Fruit fly (Drosophila melanogaster): ENCODE data around the gene Mical.
A peak's percentile ranks its signal among the peaks of the same experiment; 100 is the strongest.

The Mical gene

DNA sequence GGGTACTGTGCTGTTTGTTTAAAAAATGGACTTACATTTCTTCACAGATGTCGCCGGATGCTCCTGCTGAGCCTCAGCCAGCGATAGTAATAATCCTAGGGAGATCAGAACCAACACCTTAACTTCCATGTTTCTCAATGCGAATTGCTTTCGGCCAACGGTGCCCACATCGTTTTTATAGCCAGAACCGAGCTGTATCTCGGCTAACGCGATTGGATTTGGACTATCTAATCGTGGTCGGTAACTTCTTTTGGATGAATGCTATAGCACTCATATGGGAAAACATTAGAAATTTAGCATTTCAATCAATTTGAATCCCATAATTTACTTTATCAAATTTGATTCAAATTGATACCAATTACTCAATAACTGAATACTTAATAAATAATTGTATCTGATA is 13.3 kb upstream of the Mical start, which contains the start of gene Npc2d:
Npc2d (minus strand) TSS at position 133 of the 400 bp plus-strand sequence.
- no peak for TF ChIP-seq pan (optimal IDR thresholded peaks at IDR 0.05)

DNA sequence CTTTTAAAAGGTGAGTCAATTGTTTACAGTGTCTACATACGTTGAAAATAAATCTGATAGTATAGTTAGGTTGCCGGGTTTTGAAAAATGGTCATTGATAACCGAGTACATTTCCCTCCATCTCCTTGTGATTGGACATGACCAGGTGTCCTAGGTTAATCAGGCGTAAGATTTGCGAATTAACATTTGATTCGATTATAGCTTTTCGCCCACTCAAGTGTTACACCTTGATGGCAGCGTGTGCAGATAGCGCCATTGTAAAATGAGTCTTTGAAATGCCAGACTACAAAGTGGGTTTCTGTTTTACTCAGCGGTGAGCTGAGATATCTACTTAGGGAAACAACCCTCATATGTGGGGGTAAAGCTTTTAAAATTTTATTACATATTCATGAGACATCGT is 12.3 kb upstream of the Mical start:
- TF ChIP-seq OdsH (GFP tag; optimal IDR thresholded peaks at IDR 0.05) (no peak), CG9705 (GFP tag; optimal IDR thresholded peaks at IDR 0.05) (no peak)

DNA sequence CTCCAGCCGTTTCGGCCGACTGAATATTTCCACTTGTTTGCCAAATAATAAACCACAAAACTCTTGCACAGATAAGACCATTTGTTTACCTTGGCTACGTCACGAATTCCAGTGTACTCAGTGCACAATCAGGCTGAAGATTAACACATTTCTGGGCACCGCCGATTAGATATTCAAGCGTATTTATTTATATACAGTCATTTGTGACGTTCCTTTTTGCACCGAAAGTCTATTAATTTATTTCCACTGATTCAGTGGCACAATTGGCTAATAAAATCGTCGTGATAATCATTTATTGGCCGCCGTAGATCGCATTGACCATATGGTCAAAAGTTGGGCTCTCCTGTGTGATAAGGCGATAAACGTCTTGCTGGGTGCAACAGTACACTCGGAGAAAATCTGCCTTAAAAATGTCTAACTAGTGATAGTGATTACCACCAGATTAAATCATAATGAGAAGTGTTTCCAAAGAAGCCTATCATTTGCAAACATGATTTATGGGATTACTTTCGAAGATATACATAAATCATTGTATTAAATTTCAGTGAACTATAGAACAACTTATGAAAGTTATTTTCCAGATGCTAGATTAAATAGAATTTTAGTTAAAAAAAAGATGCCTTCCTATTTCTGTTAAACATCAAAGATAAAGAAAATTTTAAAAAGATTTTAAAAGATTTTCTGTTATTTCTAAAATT is 11.7 kb upstream of the Mical start:
- TF ChIP-seq Vsx2 (GFP tag; optimal IDR thresholded peaks at IDR 0.05; ENCODE audit: partially characterized antibody) (peak; percentile 77), rgr (GFP tag; optimal IDR thresholded peaks at IDR 0.05) (no peak), OdsH (GFP tag; optimal IDR thresholded peaks at IDR 0.05) (no peak), ey (GFP tag; optimal IDR thresholded peaks at IDR 0.05) (no peak), Dfd (GFP tag; optimal IDR thresholded peaks at IDR 0.05) (no peak), N (GFP tag; optimal IDR thresholded peaks at IDR 0.05) (no peak), h (GFP tag; optimal IDR thresholded peaks at IDR 0.05) (peak; percentile 30), HLH106 (tag; optimal IDR thresholded peaks at IDR 0.05) (peak; percentile 28), br (GFP tag; optimal IDR thresholded peaks at IDR 0.05) (peak; percentile 6), lola (GFP tag; optimal IDR thresholded peaks at IDR 0.05) (no peak), Mio (GFP tag; optimal IDR thresholded peaks at IDR 0.05) (no peak), Rel (GFP tag; optimal IDR thresholded peaks at IDR 0.05) (peak; percentile 55), Rel (tag; optimal IDR thresholded peaks at IDR 0.05) (peak; percentile 46), brk (GFP tag; optimal IDR thresholded peaks at IDR 0.05) (peak; percentile 39), Hr78 (GFP tag; optimal IDR thresholded peaks at IDR 0.05) (no peak), tai (GFP tag; optimal IDR thresholded peaks at IDR 0.05) (no peak), CG32264 (GFP tag; optimal IDR thresholded peaks at IDR 0.05) (no peak), dl (GFP tag; optimal IDR thresholded peaks at IDR 0.05; ENCODE audit: insufficient read depth in 1 of 2, partially characterized antibody in 2 of 2) (no peak), psq (GFP tag; optimal IDR thresholded peaks at IDR 0.05) (no peak), usp (GFP tag; optimal IDR thresholded peaks at IDR 0.05) (no peak), foxo (GFP tag; optimal IDR thresholded peaks at IDR 0.05) (peak; percentile 2 to 27), Jra (GFP tag; optimal IDR thresholded peaks at IDR 0.05) (no peak), pan (optimal IDR thresholded peaks at IDR 0.05) (no peak), Hnf4 (GFP tag; optimal IDR thresholded peaks at IDR 0.05) (no peak), GATAd (GFP tag; optimal IDR thresholded peaks at IDR 0.05) (no peak), dsf (GFP tag; optimal IDR thresholded peaks at IDR 0.05; ENCODE audit: borderline replicate concordance) (no peak), dmrt93B (GFP tag; optimal IDR thresholded peaks at IDR 0.05) (no peak), CrebA (GFP tag; optimal IDR thresholded peaks at IDR 0.05; ENCODE audit: borderline replicate concordance) (no peak), Myc (optimal IDR thresholded peaks at IDR 0.05) (no peak), woc (GFP tag; optimal IDR thresholded peaks at IDR 0.05) (no peak), sage (GFP tag; optimal IDR thresholded peaks at IDR 0.05) (no peak), sv (GFP tag; optimal IDR thresholded peaks at IDR 0.05) (no peak), Sp1 (GFP tag; optimal IDR thresholded peaks at IDR 0.05) (peak; percentile 60), Hr83 (GFP tag; optimal IDR thresholded peaks at IDR 0.05; ENCODE audit: poor library complexity, severe bottlenecking) (peak; percentile 6), jim (GFP tag; optimal IDR thresholded peaks at IDR 0.05) (no peak), Dif (GFP tag; optimal IDR thresholded peaks at IDR 0.05; ENCODE audit: partially characterized antibody) (no peak), fru (GFP tag; optimal IDR thresholded peaks at IDR 0.05) (peak; percentile 19), CG9705 (GFP tag; optimal IDR thresholded peaks at IDR 0.05) (no peak), Abd-B (GFP tag; optimal IDR thresholded peaks at IDR 0.05) (no peak)

Measured in whole organism, wandering third instar larva.